Fruit fly (Drosophila melanogaster) whole organism: Measurements from ENCODE around the gene CG31388.

Experiments used
- CG8478 ChIP-seq: fragments of >200 bp; optimal IDR thresholded peaks from 2 replicates; lab custom pipeline; 2018; ENCODE audit warnings: inconsistent platforms
- Dll ChIP-seq: fragments of >200 bp; optimal IDR thresholded peaks from 2 replicates; lab custom pipeline; 2017
- EcR ChIP-seq, 2 experiments: fragments of >200 bp; optimal IDR thresholded peaks; 2 replicates each; lab custom pipeline; 2017; ENCODE audit warnings: missing biosample characterization in 2 of 2, missing genetic modification characterization in 2 of 2, missing genetic modification reagents in 2 of 2
- pan ChIP-seq: fragments of >200 bp; optimal IDR thresholded peaks from 2 replicates; lab custom pipeline; 2017
- psq ChIP-seq: fragments of >200 bp; optimal IDR thresholded peaks from 2 replicates; lab custom pipeline; 2017
- usp ChIP-seq: fragments of >200 bp; optimal IDR thresholded peaks from 2 replicates; lab custom pipeline; 2017; ENCODE audit warnings: missing biosample characterization, missing genetic modification characterization, mixed read lengths

dm6 chr3R:11225220-11225619 is 12.4 kb upstream of the CG31388 start, which contains the start of gene scpr-C:
- no peak for TF ChIP-seq CG8478
- TF ChIP-seq usp: no peak
- TF ChIP-seq pan (lab: Kevin White, UChicago): no peak
- no peak for TF ChIP-seq psq (lab: Kevin White, UChicago)
- TF ChIP-seq EcR (GFP tag; optimal IDR thresholded peaks at IDR 0.05; lab: Kevin White, UChicago): no peak
- no peak for TF ChIP-seq Dll (lab: Kevin White, UChicago)
